Worm (Caenorhabditis elegans) whole organism, young adult: ENCODE measurements around the gene F38E9.1.

ENCODE experiments used
- B0261.1 ChIP-seq: sonication (generic microtip); optimal IDR thresholded peaks from 2 replicates; lab custom pipeline; 2016; ENCODE audit warnings: mild to moderate bottlenecking, missing genetic modification characterization, moderate library complexity, missing compliant biosample characterization
- C06A6.2 ChIP-seq: fragments of 200-800 bp; sonication (Bioruptor generic); conservative IDR thresholded peaks from 2 replicates; pipeline ENCODE4 v1.3.6; 2022; ENCODE audit warnings: missing genetic modification characterization, missing compliant biosample characterization
- D2030.7 ChIP-seq: fragments of 200-800 bp; sonication (Bioruptor generic); IDR thresholded peaks from 2 replicates; pipeline ENCODE4 v1.3.6; 2022; ENCODE audit warnings: missing genetic modification reagents, missing genetic modification characterization, missing compliant biosample characterization
- F22D6.2 ChIP-seq: sonication (generic microtip); optimal IDR thresholded peaks from 2 replicates; lab custom pipeline; 2016; ENCODE audit warnings: mild to moderate bottlenecking, missing genetic modification characterization, missing compliant biosample characterization
- K11D2.4 ChIP-seq: fragments of 200-800 bp; sonication (Bioruptor generic); IDR thresholded peaks from 2 replicates; pipeline ENCODE4 v1.3.6; 2022; ENCODE audit warnings: missing genetic modification reagents, missing genetic modification characterization, missing compliant biosample characterization
- T26A5.8 ChIP-seq: sonication (generic microtip); optimal IDR thresholded peaks from 2 replicates; lab custom pipeline; 2016; ENCODE audit warnings: missing genetic modification characterization, missing compliant biosample characterization
- Y53F4B.3 ChIP-seq: fragments of 200-800 bp; sonication (Bioruptor generic); IDR thresholded peaks from 2 replicates; pipeline ENCODE4 v1.3.6; 2022; ENCODE audit warnings: missing genetic modification reagents, missing genetic modification characterization, missing compliant biosample characterization
- Y53G8AR.9 ChIP-seq: fragments of 200-800 bp; sonication (Bioruptor generic); conservative IDR thresholded peaks from 2 replicates; pipeline ENCODE4 v1.3.6; 2022; ENCODE audit warnings: missing genetic modification reagents, missing genetic modification characterization, missing compliant biosample characterization
- Y56A3A.18 ChIP-seq: fragments of 200-800 bp; sonication (Bioruptor generic); IDR thresholded peaks from 2 replicates; pipeline ENCODE4 v1.3.6; 2022; ENCODE audit warnings: missing genetic modification reagents, missing genetic modification characterization, missing compliant biosample characterization
- ama-1 ChIP-seq, 3 experiments: fragments of 150-350 bp in 1 of 3; sonication (generic microtip) in 2 of 3; optimal IDR thresholded peaks; 2 replicates each; lab custom pipeline; 2014 to 2018; ENCODE audit warnings: missing biosample characterization in 2 of 3, missing genetic modification characterization in 2 of 3, missing genetic modification reagents in 2 of 3
- aptf-3 ChIP-seq: fragments of 200-800 bp; sonication (Bioruptor generic); IDR thresholded peaks from 2 replicates; pipeline ENCODE4 v1.3.6; 2022; ENCODE audit warnings: missing genetic modification characterization, missing compliant biosample characterization
- atf-7 ChIP-seq: sonication (generic microtip); optimal IDR thresholded peaks from 2 replicates; lab custom pipeline; 2017; ENCODE audit warnings: mild to moderate bottlenecking, missing genetic modification characterization, missing compliant biosample characterization
- attf-5 ChIP-seq: fragments of 200-800 bp; sonication (Bioruptor generic); optimal IDR thresholded peaks from 2 replicates; lab custom pipeline; 2018; ENCODE audit warnings: mild to moderate bottlenecking, missing genetic modification characterization, missing compliant biosample characterization
- ccch-3 ChIP-seq: fragments of 200-800 bp; sonication (Bioruptor generic); optimal IDR thresholded peaks from 2 replicates; lab custom pipeline; 2018; ENCODE audit warnings: mild to moderate bottlenecking, missing genetic modification characterization, missing compliant biosample characterization
- ceh-58 ChIP-seq: fragments of 200-800 bp; sonication (Bioruptor generic); IDR thresholded peaks from 2 replicates; pipeline ENCODE4 v1.3.6; 2022; ENCODE audit warnings: missing genetic modification characterization, missing compliant biosample characterization
- ceh-79 ChIP-seq: sonication (generic microtip); optimal IDR thresholded peaks from 2 replicates; lab custom pipeline; 2017; ENCODE audit warnings: mild to moderate bottlenecking, missing genetic modification characterization, missing compliant biosample characterization
- chd-7 ChIP-seq: sonication (generic microtip); optimal IDR thresholded peaks from 2 replicates; lab custom pipeline; 2016; ENCODE audit warnings: mild to moderate bottlenecking, missing genetic modification characterization, moderate library complexity, missing compliant biosample characterization
- die-1 ChIP-seq: sonication (generic microtip); optimal IDR thresholded peaks from 2 replicates; lab custom pipeline; 2016; ENCODE audit warnings: missing genotype, mild to moderate bottlenecking, missing genetic modification characterization, missing compliant biosample characterization
- dox-1 ChIP-seq: fragments of 200-800 bp; sonication (Bioruptor generic); IDR thresholded peaks from 2 replicates; pipeline ENCODE4 v1.3.6; 2022; ENCODE audit warnings: missing genetic modification reagents, missing genetic modification characterization, missing compliant biosample characterization
- dpl-1 ChIP-seq: fragments of 150-350 bp; optimal IDR thresholded peaks from 2 replicates; lab custom pipeline; 2014; ENCODE audit warnings: missing biosample characterization, missing genetic modification reagents, missing genetic modification characterization
- hmg-1.2 ChIP-seq: fragments of 200-800 bp; sonication (Bioruptor generic); IDR thresholded peaks from 2 replicates; pipeline ENCODE4 v1.3.6; 2022; ENCODE audit warnings: missing genetic modification reagents, missing genetic modification characterization, missing compliant biosample characterization
- hrde-1 ChIP-seq: sonication (generic microtip); optimal IDR thresholded peaks from 2 replicates; lab custom pipeline; 2016; ENCODE audit warnings: missing genetic modification characterization, mild to moderate bottlenecking, missing compliant biosample characterization, moderate library complexity, missing genotype, missing genetic modification reagents, borderline replicate concordance
- lag-1 ChIP-seq: fragments of 200-800 bp; sonication (Bioruptor generic); IDR thresholded peaks from 2 replicates; pipeline ENCODE4 v1.3.6; 2022; ENCODE audit warnings: missing genetic modification reagents, missing genetic modification characterization, missing compliant biosample characterization
- lin-26 ChIP-seq: fragments of 200-800 bp; sonication (Bioruptor generic); IDR thresholded peaks from 2 replicates; pipeline ENCODE4 v1.3.6; 2022; ENCODE audit warnings: missing genetic modification reagents, missing genetic modification characterization, missing compliant biosample characterization
- lin-35 ChIP-seq, 3 experiments: fragments of 150-350 bp in 2 of 3; sonication (generic microtip) in 1 of 3; optimal IDR thresholded peaks; 2 replicates each; lab custom pipeline; 2014 to 2018; ENCODE audit warnings: missing biosample characterization in 3 of 3, missing genetic modification characterization in 3 of 3, missing genetic modification reagents in 3 of 3
- lsl-1 ChIP-seq: fragments of 200-800 bp; sonication (Bioruptor generic); optimal IDR thresholded peaks from 2 replicates; lab custom pipeline; 2018; ENCODE audit warnings: mild to moderate bottlenecking, missing genetic modification characterization, moderate library complexity, missing compliant biosample characterization
- nfya-1 ChIP-seq: sonication (generic microtip); optimal IDR thresholded peaks from 2 replicates; lab custom pipeline; 2017; ENCODE audit warnings: antibody characterized with exemption, missing compliant biosample characterization, missing genetic modification characterization, borderline replicate concordance; ENCODE audit not compliant: insufficient read depth
- nhr-80 ChIP-seq: sonication (generic microtip); optimal IDR thresholded peaks from 2 replicates; lab custom pipeline; 2016; ENCODE audit warnings: missing genetic modification characterization, missing compliant biosample characterization
- nhr-90 ChIP-seq: sonication (generic microtip); optimal IDR thresholded peaks from 2 replicates; lab custom pipeline; 2016; ENCODE audit warnings: missing genotype, mild to moderate bottlenecking, missing genetic modification characterization, missing compliant biosample characterization
- pha-4 ChIP-seq: fragments of 150-350 bp; sonication (generic microtip); optimal IDR thresholded peaks from 2 replicates; lab custom pipeline; 2014; ENCODE audit warnings: missing biosample characterization, missing genetic modification reagents, missing genetic modification characterization
- rpc-1 ChIP-seq, 2 experiments: fragments of 150-350 bp in 1 of 2; sonication (generic microtip) in 1 of 2; optimal IDR thresholded peaks; 2 replicates each; lab custom pipeline; 2014 to 2018; ENCODE audit warnings: missing biosample characterization in 1 of 2, missing genetic modification characterization in 1 of 2, missing genetic modification reagents in 1 of 2, missing genotype in 1 of 2
- snpc-1.3 ChIP-seq: sonication (generic microtip); optimal IDR thresholded peaks from 2 replicates; lab custom pipeline; 2017; ENCODE audit warnings: missing genetic modification characterization, mild to moderate bottlenecking, missing compliant biosample characterization, antibody characterized with exemption, moderate library complexity, missing genotype, missing genetic modification reagents; ENCODE audit not compliant: insufficient read depth
- snpc-3.4 ChIP-seq: sonication (generic microtip); optimal IDR thresholded peaks from 2 replicates; lab custom pipeline; 2017; ENCODE audit warnings: missing genetic modification characterization, mild to moderate bottlenecking, missing compliant biosample characterization, antibody characterized with exemption, moderate library complexity, missing genotype, missing genetic modification reagents
- snpc-4 ChIP-seq, 5 experiments: fragments of 150-350 bp in 1 of 5; sonication (generic microtip) in 4 of 5; optimal IDR thresholded peaks; 2 replicates each; lab custom pipeline; 2014 to 2018; ENCODE audit warnings: missing genetic modification characterization in 5 of 5, missing biosample characterization in 3 of 5, antibody characterized with exemption in 2 of 5, mild to moderate bottlenecking in 2 of 5, missing compliant biosample characterization in 2 of 5, missing genotype in 2 of 5, moderate library complexity in 2 of 5, missing genetic modification reagents in 1 of 5
- sptf-2 ChIP-seq: fragments of 200-800 bp; sonication (Bioruptor generic); optimal IDR thresholded peaks from 2 replicates; lab custom pipeline; 2018; ENCODE audit warnings: mild to moderate bottlenecking, missing genetic modification characterization, missing compliant biosample characterization
- tbp1 ChIP-seq: fragments of 200-800 bp; sonication (Bioruptor generic); optimal IDR thresholded peaks from 2 replicates; lab custom pipeline; 2018; ENCODE audit warnings: mild to moderate bottlenecking, missing genetic modification characterization, missing compliant biosample characterization
- tbx-9 ChIP-seq: sonication (generic microtip); optimal IDR thresholded peaks from 2 replicates; lab custom pipeline; 2016; ENCODE audit warnings: borderline replicate concordance, missing genetic modification characterization, inconsistent platforms, missing compliant biosample characterization
- ztf-18 ChIP-seq: sonication (generic microtip); optimal IDR thresholded peaks from 2 replicates; lab custom pipeline; 2016; ENCODE audit warnings: missing genotype, mild to moderate bottlenecking, missing genetic modification characterization, missing compliant biosample characterization

The F38E9.1 gene

DNA sequence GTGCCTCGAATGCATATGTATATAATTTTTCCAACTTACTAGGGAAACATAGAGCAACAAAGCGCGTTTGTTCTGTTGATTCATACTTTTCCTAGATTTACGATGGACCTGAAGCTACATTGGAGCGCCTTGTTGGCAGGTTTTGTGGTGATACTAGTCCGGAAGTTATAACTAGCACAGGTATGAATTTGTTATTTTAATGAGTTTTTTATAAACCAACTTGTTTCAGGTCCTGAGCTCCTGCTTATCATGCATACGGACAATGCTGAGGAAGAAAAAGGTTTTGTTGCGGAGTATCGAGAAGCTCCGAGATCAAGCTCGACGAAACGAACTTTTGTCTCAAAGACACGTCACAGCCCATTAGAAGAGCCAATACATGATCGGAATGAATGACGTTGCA lies at the start of gene F38E9.1:
F38E9.1 (plus strand) TSS at position 301 of the 400 bp plus-strand sequence.
- TF ChIP-seq D2030.7 (GFP tag; lab: Robert Waterston, UW) (no peak), sptf-2 (GFP tag; lab: Kevin White, UChicago) (no peak), K11D2.4 (GFP tag; lab: Robert Waterston, UW) (no peak), aptf-3 (GFP tag; lab: Robert Waterston, UW) (no peak), pha-4 (tag; lab: Kevin White, UChicago) (no peak), dpl-1 (GFP tag; lab: Kevin White, UChicago) (no peak), tbx-9 (no peak), ceh-79 (tag; lab: Kevin White, UChicago) (no peak), atf-7 (tag; lab: Kevin White, UChicago) (no peak), ceh-58 (GFP tag; lab: Robert Waterston, UW) (no peak), T26A5.8 (tag; lab: Kevin White, UChicago) (no peak)

DNA sequence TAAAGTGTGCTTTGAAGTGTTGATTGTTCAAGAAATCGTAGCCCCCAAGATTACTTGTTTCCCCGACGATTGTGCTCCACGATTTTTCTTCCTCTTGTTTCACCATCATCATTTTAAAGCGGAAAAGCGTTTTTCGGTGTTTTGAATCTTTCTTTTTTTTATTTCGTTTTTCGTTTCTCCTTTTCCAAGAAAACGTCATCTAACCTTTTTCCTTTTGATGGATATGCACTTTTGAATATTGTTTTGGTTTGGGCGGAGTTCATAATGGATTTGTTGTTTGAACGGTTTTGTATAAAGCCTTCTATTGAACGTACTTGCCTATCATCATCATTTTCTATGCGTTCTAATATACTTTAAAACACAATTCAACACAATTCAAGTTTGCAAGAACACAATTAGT lies 38.7 kb upstream of the F38E9.1 start, which contains the start of gene F38E9.6:
F38E9.6 (plus strand) TSS at position 301 of the 400 bp plus-strand sequence.
- TF ChIP-seq nfya-1 (no peak), ceh-58 (GFP tag; lab: Robert Waterston, UW) (no peak), hrde-1 (tag; lab: Kevin White, UChicago) (no peak), Y56A3A.18 (GFP tag; lab: Robert Waterston, UW) (no peak), lag-1 (GFP tag; lab: Robert Waterston, UW) (no peak), C06A6.2 (GFP tag; lab: Robert Waterston, UW) (no peak), nhr-80 (tag; lab: Kevin White, UChicago) (no peak), dox-1 (no peak), Y53F4B.3 (no peak), lsl-1 (GFP tag; lab: Kevin White, UChicago) (no peak)

DNA sequence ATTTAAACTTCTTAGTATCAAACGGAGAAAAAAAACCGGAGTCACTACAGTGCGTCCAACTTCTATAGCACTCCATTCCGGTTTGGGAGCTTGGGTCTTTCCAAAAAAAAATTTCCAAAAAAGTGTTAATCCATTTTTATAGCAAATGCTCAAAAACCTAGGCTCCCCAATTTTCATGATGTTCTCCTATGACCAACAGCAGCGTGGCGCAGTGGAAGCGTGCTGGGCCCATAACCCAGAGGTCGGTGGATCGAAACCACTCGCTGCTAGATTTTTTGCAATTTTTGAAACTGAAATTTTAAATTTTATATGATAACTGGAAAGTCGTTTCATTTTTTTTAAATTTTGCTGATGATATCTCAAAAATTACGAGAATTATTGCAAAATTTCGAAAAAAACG lies 29.9 kb upstream of the F38E9.1 start:
- peak; percentile 12; the same call in 1 of the 2 replicates for TF ChIP-seq hmg-1.2
- TF ChIP-seq F22D6.2: no peak
- TF ChIP-seq chd-7 (tag; lab: Kevin White, UChicago): no peak
- peak; percentile 9 for TF ChIP-seq ztf-18
- no peak for TF ChIP-seq lin-35 (GFP tag; optimal IDR thresholded peaks at IDR 0.05; lab: Kevin White, UChicago)
- no peak for TF ChIP-seq ama-1 (optimal IDR thresholded peaks at IDR 0.05; lab: Kevin White, UChicago)
- TF ChIP-seq ama-1 (GFP tag; optimal IDR thresholded peaks at IDR 0.05; lab: Kevin White, UChicago): peak in 1 of 2 experiments; percentile 11
- no peak for TF ChIP-seq snpc-4 (GFP tag; optimal IDR thresholded peaks at IDR 0.05; lab: Kevin White, UChicago)
- TF ChIP-seq snpc-4 (tag; optimal IDR thresholded peaks at IDR 0.05; lab: Kevin White, UChicago): peak in 1 of 4 experiments; percentile 45
- TF ChIP-seq nhr-90 (tag; lab: Kevin White, UChicago): peak; percentile 21
- TF ChIP-seq snpc-1.3: peak; percentile 50
- no peak for TF ChIP-seq attf-5 (GFP tag; lab: Kevin White, UChicago)
- 0 out of 2 replicates have a peak, but pooled peaks have one; percentile 46 for TF ChIP-seq Y53G8AR.9
- TF ChIP-seq rpc-1 (optimal IDR thresholded peaks at IDR 0.05; lab: Kevin White, UChicago): peak; percentile 65
- peak; percentile 86 for TF ChIP-seq rpc-1 (tag; optimal IDR thresholded peaks at IDR 0.05; lab: Kevin White, UChicago)
- TF ChIP-seq lin-26 (GFP tag; lab: Robert Waterston, UW): peak; percentile 62; the same call in 1 of the 2 replicates
- TF ChIP-seq snpc-3.4 (tag; lab: Kevin White, UChicago): peak; percentile 23
- peak; percentile 62 for TF ChIP-seq B0261.1
- TF ChIP-seq die-1 (tag; lab: Kevin White, UChicago): peak; percentile 40
- no peak for TF ChIP-seq ccch-3 (GFP tag; lab: Kevin White, UChicago)
- TF ChIP-seq tbp1: peak; percentile 81
- TF ChIP-seq D2030.7 (GFP tag; lab: Robert Waterston, UW): peak; percentile 38; the same call in 1 of the 2 replicates
